Worm (Caenorhabditis elegans) whole organism, mixed stage, embryonic: Measurements from ENCODE around the gene T19D12.10.

Experiments
- flh-1 ChIP-seq: fragments of 200-800 bp; sonication (Bioruptor generic); optimal IDR thresholded peaks from 2 replicates; lab custom pipeline; 2018; ENCODE audit warnings: mild to moderate bottlenecking, missing genetic modification characterization, moderate library complexity, missing compliant biosample characterization
- lin-13 ChIP-seq: fragments of 150-350 bp; optimal IDR thresholded peaks from 2 replicates; lab custom pipeline; 2014; ENCODE audit warnings: missing biosample characterization, missing genetic modification characterization
- mab-5 ChIP-seq: fragments of 150-350 bp; optimal IDR thresholded peaks from 2 replicates; lab custom pipeline; 2014; ENCODE audit warnings: missing biosample characterization, missing genetic modification characterization
- nhr-12 ChIP-seq: fragments of 150-350 bp; optimal IDR thresholded peaks from 2 replicates; lab custom pipeline; 2014; ENCODE audit warnings: missing biosample characterization, missing genetic modification characterization
- nhr-28 ChIP-seq: fragments of 150-350 bp; optimal IDR thresholded peaks from 2 replicates; lab custom pipeline; 2014; ENCODE audit warnings: missing biosample characterization, missing genetic modification characterization
- nhr-76 ChIP-seq: sonication (generic microtip); optimal IDR thresholded peaks from 2 replicates; lab custom pipeline; 2017; ENCODE audit warnings: missing biosample characterization, missing genetic modification characterization
- snpc-4 ChIP-seq: fragments of 150-350 bp; optimal IDR thresholded peaks from 2 replicates; lab custom pipeline; 2014; ENCODE audit warnings: missing biosample characterization, missing genetic modification characterization
- tbx-8 ChIP-seq: fragments of 200-800 bp; sonication (Bioruptor generic); optimal IDR thresholded peaks from 2 replicates; lab custom pipeline; 2018; ENCODE audit warnings: mild to moderate bottlenecking, missing genetic modification characterization, moderate library complexity, missing compliant biosample characterization
- unc-62 ChIP-seq: fragments of 150-350 bp; optimal IDR thresholded peaks from 2 replicates; lab custom pipeline; 2014; ENCODE audit warnings: missing biosample characterization, missing genetic modification reagents, missing genetic modification characterization
- ztf-11 ChIP-seq: fragments of 150-350 bp; optimal IDR thresholded peaks from 2 replicates; lab custom pipeline; 2014; ENCODE audit warnings: missing biosample characterization, missing genetic modification characterization

DNA sequence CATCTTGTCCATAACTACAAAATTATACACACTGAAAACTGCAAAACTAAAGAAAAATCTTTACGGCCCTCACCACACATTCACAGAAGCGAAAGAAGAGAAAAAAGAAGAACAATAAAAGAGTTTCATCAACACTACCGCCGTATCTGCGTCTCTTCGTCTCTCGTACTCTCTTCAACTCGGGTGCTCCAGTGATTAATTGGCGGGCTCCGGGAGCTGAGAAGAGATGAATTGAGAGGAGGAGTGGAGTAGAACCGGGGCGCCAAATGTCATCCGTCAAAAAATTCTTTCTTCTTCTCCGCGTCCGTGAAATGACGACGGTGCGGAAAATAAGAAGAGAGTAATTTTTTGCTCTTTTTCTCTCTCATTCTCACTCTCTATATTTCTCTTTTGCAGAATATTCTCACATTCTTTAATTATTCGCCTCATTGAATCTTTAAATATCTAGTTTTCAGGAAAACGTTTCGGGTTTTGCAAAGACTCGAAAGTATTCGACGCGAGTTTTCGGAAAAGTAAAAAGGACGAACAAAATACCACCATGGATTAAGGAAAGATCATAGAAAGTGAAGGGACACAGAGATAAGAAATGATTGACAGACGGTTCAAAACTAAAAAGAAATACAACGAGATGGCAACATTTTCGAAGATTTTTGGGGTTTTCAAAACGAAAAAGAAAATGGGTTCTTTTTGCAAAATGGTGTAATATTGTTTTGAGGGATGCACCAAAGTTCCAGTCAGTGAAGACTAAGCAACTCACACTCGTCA lies 49.0 kb upstream of the T19D12.10 start:
- no peak for TF ChIP-seq nhr-12 (tag; lab: Kevin White, UChicago)
- no peak for TF ChIP-seq ztf-11 (tag; lab: Kevin White, UChicago)
- TF ChIP-seq tbx-8 (GFP tag; lab: Kevin White, UChicago) = no peak
- TF ChIP-seq flh-1 (GFP tag; lab: Kevin White, UChicago) = no peak
- TF ChIP-seq nhr-76 (tag; lab: Kevin White, UChicago) = no peak
- TF ChIP-seq mab-5 (tag; lab: Kevin White, UChicago) = no peak
- no peak for TF ChIP-seq snpc-4 (tag; lab: Kevin White, UChicago)
- TF ChIP-seq lin-13 (tag; lab: Kevin White, UChicago) = no peak
- no peak for TF ChIP-seq nhr-28 (tag; lab: Kevin White, UChicago)
- peak; percentile 50 for TF ChIP-seq unc-62 (GFP tag; lab: Kevin White, UChicago)
